Worm (Caenorhabditis elegans): ENCODE data around the gene B0250.18.

Gene B0250.18

DNA sequence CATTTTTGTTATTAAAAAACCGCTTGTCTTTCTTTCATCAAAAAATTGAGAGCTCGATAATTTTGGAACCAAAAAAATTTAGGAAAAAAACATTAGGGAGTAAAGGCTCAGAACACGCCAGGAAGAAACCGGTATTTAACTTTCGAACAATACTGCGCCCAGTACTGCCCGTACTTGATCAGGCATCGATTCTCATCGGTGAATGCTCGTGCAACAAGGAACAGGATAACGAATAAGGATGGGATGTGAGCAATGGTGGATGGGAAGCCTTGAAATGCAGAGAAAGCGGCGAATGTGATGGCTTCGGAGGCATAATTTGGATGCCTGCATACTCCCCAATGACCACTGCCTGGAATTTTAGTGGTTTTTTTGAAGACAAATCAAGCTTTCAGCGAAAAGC is 20.1 kb upstream of the B0250.18 start (continued):
- TF ChIP-seq cebp-1 (GFP tag; IDR thresholded peaks at IDR 0.05) = no peak
- TF ChIP-seq cebp-1 (tag; optimal IDR thresholded peaks at IDR 0.05) = peak; percentile 4
- no peak for TF ChIP-seq ceh-27 (GFP tag; optimal IDR thresholded peaks at IDR 0.05)
- no peak for TF ChIP-seq repo-1 (tag; optimal IDR thresholded peaks at IDR 0.05)
- TF ChIP-seq let-607 (tag; optimal IDR thresholded peaks at IDR 0.05) = no peak
- TF ChIP-seq ztf-25 (GFP tag; IDR thresholded peaks at IDR 0.05) = no peak
- TF ChIP-seq F37B4.10 (GFP tag; IDR thresholded peaks at IDR 0.05) = no peak
- peak; percentile 43 for TF ChIP-seq lin-54 (GFP tag; optimal IDR thresholded peaks at IDR 0.05)
- TF ChIP-seq C17E4.6 (GFP tag; IDR thresholded peaks at IDR 0.05) = peak; percentile 23; the same call in 1 of the 2 replicates
- TF ChIP-seq rcor-1 (GFP tag; IDR thresholded peaks at IDR 0.05) = peak; percentile 69
- TF ChIP-seq him-1 (tag; optimal IDR thresholded peaks at IDR 0.05) = no peak
- TF ChIP-seq unc-62 (GFP tag; optimal IDR thresholded peaks at IDR 0.05) = no peak
- peak; percentile 80 for TF ChIP-seq attf-6 (GFP tag; IDR thresholded peaks at IDR 0.05)
- TF ChIP-seq xnd-1 (tag; optimal IDR thresholded peaks at IDR 0.05) = no peak
- no peak for TF ChIP-seq lin-35 (GFP tag; optimal IDR thresholded peaks at IDR 0.05)
- no peak for TF ChIP-seq sea-2 (GFP tag; IDR thresholded peaks at IDR 0.05)
- TF ChIP-seq tlf-1 (GFP tag; optimal IDR thresholded peaks at IDR 0.05) = no peak
- no peak for TF ChIP-seq F55B11.4 (tag; optimal IDR thresholded peaks at IDR 0.05; ENCODE audit: borderline replicate concordance, insufficient read depth)
- no peak for TF ChIP-seq nfya-1 (tag; optimal IDR thresholded peaks at IDR 0.05; ENCODE audit: borderline replicate concordance, insufficient read depth)
- no peak for TF ChIP-seq T07F8.4 (tag; optimal IDR thresholded peaks at IDR 0.05)
- TF ChIP-seq F22D6.2 (tag; optimal IDR thresholded peaks at IDR 0.05) = no peak
- TF ChIP-seq F49E8.2 (tag; optimal IDR thresholded peaks at IDR 0.05; ENCODE audit: insufficient read depth) = no peak
- TF ChIP-seq F52B5.7 (tag; optimal IDR thresholded peaks at IDR 0.05) = no peak
- no peak for TF ChIP-seq bed-1 (GFP tag; IDR thresholded peaks at IDR 0.05)
- no peak for TF ChIP-seq ztf-28 (GFP tag; IDR thresholded peaks at IDR 0.05)
- TF ChIP-seq ama-1 (optimal IDR thresholded peaks at IDR 0.05) = no peak
- no peak for TF ChIP-seq ama-1 (GFP tag; optimal IDR thresholded peaks at IDR 0.05)
- TF ChIP-seq lir-1 (GFP tag; conservative IDR thresholded peaks at IDR 0.05) = no peak
- TF ChIP-seq pha-4 (tag; optimal IDR thresholded peaks at IDR 0.05) = no peak

DNA sequence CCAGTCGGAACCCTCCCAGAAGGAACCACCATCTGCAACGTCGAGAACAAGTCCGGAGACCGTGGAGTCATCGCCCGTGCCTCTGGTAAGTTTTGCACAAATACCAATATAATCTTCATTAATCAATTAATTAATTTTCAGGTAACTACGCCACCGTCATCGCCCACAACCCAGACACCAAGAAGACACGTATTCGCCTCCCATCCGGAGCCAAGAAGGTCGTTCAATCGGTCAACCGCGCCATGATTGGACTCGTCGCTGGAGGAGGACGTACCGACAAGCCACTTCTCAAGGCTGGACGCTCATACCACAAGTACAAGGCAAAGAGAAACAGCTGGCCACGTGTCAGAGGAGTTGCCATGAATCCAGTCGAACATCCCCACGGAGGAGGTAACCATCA is 19.5 kb upstream of the B0250.18 start:
- TF ChIP-seq madf-6 (GFP tag; IDR thresholded peaks at IDR 0.05) = peak; percentile 50

ce11 chrV:20479013-20479739 is 18.5 kb upstream of the B0250.18 start, which contains the start of the genes calf-1 and rpl-2:
Gene calf-1 (minus strand): TSS chrV:20479089.
Gene rpl-2 (plus strand): TSS chrV:20479689.
- TF ChIP-seq hrde-1 (tag; optimal IDR thresholded peaks at IDR 0.05; ENCODE audit: borderline replicate concordance) (no peak), ztf-6 (GFP tag; IDR thresholded peaks at IDR 0.05) (no peak), madf-6 (GFP tag; IDR thresholded peaks at IDR 0.05) (peak; percentile 60; the same call in 1 of the 2 replicates), attf-3 (GFP tag; conservative IDR thresholded peaks at IDR 0.05) (no peak), nhr-90 (tag; optimal IDR thresholded peaks at IDR 0.05) (no peak), ceh-100 (GFP tag; IDR thresholded peaks at IDR 0.05) (no peak), atf-7 (tag; optimal IDR thresholded peaks at IDR 0.05) (no peak), T26A5.8 (tag; optimal IDR thresholded peaks at IDR 0.05) (no peak), efl-1 (GFP tag; optimal IDR thresholded peaks at IDR 0.05) (peak; percentile 21), nhr-179 (tag; optimal IDR thresholded peaks at IDR 0.05) (no peak), F33H1.4 (GFP tag; IDR thresholded peaks at IDR 0.05) (peak; percentile 86), nhr-80 (tag; optimal IDR thresholded peaks at IDR 0.05) (peak; percentile 10), lsl-1 (GFP tag; optimal IDR thresholded peaks at IDR 0.05) (peak; percentile 37), snpc-4 (GFP tag; optimal IDR thresholded peaks at IDR 0.05) (peak; percentile 44), snpc-4 (tag; optimal IDR thresholded peaks at IDR 0.05) (peak in 2 of 4 experiments; percentile 9 to 36), F57C9.4 (tag; optimal IDR thresholded peaks at IDR 0.05) (no peak), ccch-3 (GFP tag; optimal IDR thresholded peaks at IDR 0.05) (no peak), attf-5 (GFP tag; optimal IDR thresholded peaks at IDR 0.05) (peak; percentile 51), egrh-3 (GFP tag; IDR thresholded peaks at IDR 0.05) (0 out of 2 replicates have a peak, but pooled peaks have one; percentile 15)

All from whole organism, young adult.